Fruit fly (Drosophila melanogaster): Measurements from ENCODE around the gene CG32457.

dm6 chr3L:23005210-23005609 lies 17.8 kb downstream of the CG32457 start:
- no peak for TF ChIP-seq CG10431 (GFP tag; optimal IDR thresholded peaks at IDR 0.05)
- TF ChIP-seq CG30403 (GFP tag; optimal IDR thresholded peaks at IDR 0.05) = no peak
- TF ChIP-seq Oaz (GFP tag; IDR thresholded peaks at IDR 0.05) = no peak
- no peak for TF ChIP-seq chm (GFP tag; IDR thresholded peaks at IDR 0.05)
- no peak for TF ChIP-seq CG8478 (optimal IDR thresholded peaks at IDR 0.05)
- TF ChIP-seq CG3995 (GFP tag; optimal IDR thresholded peaks at IDR 0.05) = no peak
- TF ChIP-seq Ada2b (GFP tag; IDR thresholded peaks at IDR 0.05) = no peak
